Worm (Caenorhabditis elegans): ENCODE measurements around the gene T13H5.8.

DNA sequence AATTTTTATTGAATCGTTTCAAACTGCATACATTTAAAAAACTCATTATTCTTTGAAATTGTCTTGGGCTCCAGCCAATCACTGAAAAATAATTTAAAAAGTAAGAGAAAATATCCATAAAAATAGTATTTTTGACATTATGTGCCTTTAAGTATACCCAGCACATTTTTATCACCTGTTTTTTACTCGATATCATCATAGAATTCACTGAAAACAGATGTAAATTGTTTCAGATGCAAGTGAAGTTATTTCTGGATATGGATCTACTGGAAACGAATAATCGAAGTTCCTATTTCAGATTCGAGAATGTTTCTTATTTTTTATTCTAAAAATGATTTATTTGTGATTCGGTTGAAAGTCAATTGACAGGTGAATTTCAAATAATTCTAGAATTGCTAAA is 36.3 kb downstream of the T13H5.8 start:
- TF ChIP-seq F39B2.1 (GFP tag; IDR thresholded peaks at IDR 0.05) (no peak), egrh-3 (GFP tag; IDR thresholded peaks at IDR 0.05) (no peak), attf-6 (GFP tag; IDR thresholded peaks at IDR 0.05) (no peak)

Data from whole organism, young adult.